Worm (Caenorhabditis elegans): ENCODE measurements around the gene tut-2.

- TF ChIP-seq ceh-19 (GFP tag; optimal IDR thresholded peaks at IDR 0.05): no peak
- TF ChIP-seq nfya-1 (tag; optimal IDR thresholded peaks at IDR 0.05): no peak
- TF ChIP-seq ama-1 (optimal IDR thresholded peaks at IDR 0.05): no peak
- TF ChIP-seq rnt-1 (tag; optimal IDR thresholded peaks at IDR 0.05): no peak
- TF ChIP-seq unc-86 (tag; optimal IDR thresholded peaks at IDR 0.05): no peak
- TF ChIP-seq tbx-2 (tag; optimal IDR thresholded peaks at IDR 0.05): no peak
- TF ChIP-seq ttx-3 (tag; optimal IDR thresholded peaks at IDR 0.05): no peak
- TF ChIP-seq dve-1 (tag; optimal IDR thresholded peaks at IDR 0.05): no peak
- no peak for TF ChIP-seq pat-9 (tag; optimal IDR thresholded peaks at IDR 0.05)
- TF ChIP-seq fax-1 (tag; optimal IDR thresholded peaks at IDR 0.05): no peak
- no peak for TF ChIP-seq pqm-1 (tag; optimal IDR thresholded peaks at IDR 0.05)
- TF ChIP-seq ceh-24 (tag; optimal IDR thresholded peaks at IDR 0.05): no peak
These were observed 27.5 kb upstream of the tut-2 start for ce11 chrV:10630497-10630896.

All from whole organism, late embryonic.